Worm (Caenorhabditis elegans): Measurements from ENCODE around the gene fndc-1.

The fndc-1 gene

DNA sequence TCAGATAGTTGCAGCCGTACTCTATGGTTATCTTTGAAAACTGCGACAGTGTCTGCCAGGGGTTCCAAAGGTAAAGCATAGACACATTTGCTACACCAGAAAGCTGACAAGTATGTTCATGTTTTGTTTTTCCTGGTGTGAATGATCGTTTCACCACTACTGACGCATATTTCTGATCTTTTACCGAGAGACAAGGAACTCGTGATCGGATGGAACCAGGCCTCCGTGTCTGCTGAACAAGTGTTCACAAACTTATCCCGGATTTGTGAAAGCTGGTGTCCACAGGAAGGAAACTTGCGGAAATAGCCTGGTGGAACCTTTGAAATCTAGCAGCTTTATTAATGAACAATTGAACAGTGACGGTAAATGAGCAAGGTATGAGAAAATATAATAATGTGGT, 22.6 kb upstream of the fndc-1 start:
- TF ChIP-seq atf-7 (tag; optimal IDR thresholded peaks at IDR 0.05), result no peak
- no peak for TF ChIP-seq lag-1 (GFP tag; IDR thresholded peaks at IDR 0.05)
- TF ChIP-seq F57C9.4 (tag; optimal IDR thresholded peaks at IDR 0.05), result no peak
- no peak for TF ChIP-seq mxl-1 (tag; optimal IDR thresholded peaks at IDR 0.05)
- TF ChIP-seq F10E7.11 (tag; optimal IDR thresholded peaks at IDR 0.05), result no peak
- TF ChIP-seq chd-7 (tag; optimal IDR thresholded peaks at IDR 0.05), result no peak
- 0 out of 2 replicates have a peak, but pooled peaks have one; percentile 42 for TF ChIP-seq pbrm-1 (GFP tag; IDR thresholded peaks at IDR 0.05)
- no peak for TF ChIP-seq akir-1 (GFP tag; optimal IDR thresholded peaks at IDR 0.05)
- peak; percentile 25 for TF ChIP-seq lsl-1 (GFP tag; optimal IDR thresholded peaks at IDR 0.05)
- TF ChIP-seq ekl-4 (GFP tag; IDR thresholded peaks at IDR 0.05), result peak; percentile 64
- no peak for TF ChIP-seq Y67H2A.10 (GFP tag; conservative IDR thresholded peaks at IDR 0.05)
- TF ChIP-seq bed-2 (GFP tag; IDR thresholded peaks at IDR 0.05), result no peak
- TF ChIP-seq let-526 (GFP tag; IDR thresholded peaks at IDR 0.05), result 0 out of 2 replicates have a peak, but pooled peaks have one; percentile 20
- no peak for TF ChIP-seq rec-8 (tag; optimal IDR thresholded peaks at IDR 0.05)
- no peak for TF ChIP-seq aptf-2 (GFP tag; conservative IDR thresholded peaks at IDR 0.05)
- 0 out of 2 replicates have a peak, but pooled peaks have one; percentile 24 for TF ChIP-seq dox-1 (GFP tag; IDR thresholded peaks at IDR 0.05)
- no peak for TF ChIP-seq nhr-90 (tag; optimal IDR thresholded peaks at IDR 0.05)
- TF ChIP-seq hlh-26 (GFP tag; conservative IDR thresholded peaks at IDR 0.05), result no peak
- TF ChIP-seq repo-1 (tag; optimal IDR thresholded peaks at IDR 0.05), result no peak
- no peak for TF ChIP-seq madf-10 (tag; optimal IDR thresholded peaks at IDR 0.05)
- peak; percentile 83 for TF ChIP-seq hrde-1 (tag; optimal IDR thresholded peaks at IDR 0.05; ENCODE audit: borderline replicate concordance)
- TF ChIP-seq tbx-9 (tag; optimal IDR thresholded peaks at IDR 0.05; ENCODE audit: borderline replicate concordance), result no peak
- TF ChIP-seq lir-1 (GFP tag; conservative IDR thresholded peaks at IDR 0.05), result no peak
- TF ChIP-seq pha-4 (tag; optimal IDR thresholded peaks at IDR 0.05), result no peak
- TF ChIP-seq nhr-179 (tag; optimal IDR thresholded peaks at IDR 0.05), result no peak
- TF ChIP-seq T26A5.8 (tag; optimal IDR thresholded peaks at IDR 0.05), result no peak
- TF ChIP-seq ets-4 (GFP tag; optimal IDR thresholded peaks at IDR 0.05), result no peak
- no peak for TF ChIP-seq ceh-79 (tag; optimal IDR thresholded peaks at IDR 0.05)
- TF ChIP-seq C06A6.2 (GFP tag; conservative IDR thresholded peaks at IDR 0.05), result no peak
- TF ChIP-seq F55B11.4 (tag; optimal IDR thresholded peaks at IDR 0.05; ENCODE audit: borderline replicate concordance, insufficient read depth), result no peak
- TF ChIP-seq ccch-3 (GFP tag; optimal IDR thresholded peaks at IDR 0.05), result no peak
- TF ChIP-seq ZK185.1 (tag; optimal IDR thresholded peaks at IDR 0.05; ENCODE audit: poor library complexity, severe bottlenecking), result no peak
- TF ChIP-seq nhr-80 (tag; optimal IDR thresholded peaks at IDR 0.05), result no peak
- no peak for TF ChIP-seq ztf-28 (GFP tag; IDR thresholded peaks at IDR 0.05)
- TF ChIP-seq hsf-1 (GFP tag; IDR thresholded peaks at IDR 0.05), result 0 out of 2 replicates have a peak, but pooled peaks have one; percentile 48
- no peak for TF ChIP-seq ztf-22 (GFP tag; optimal IDR thresholded peaks at IDR 0.05)
- peak; percentile 74; the same call in 1 of the 2 replicates for TF ChIP-seq Y53G8AR.9 (GFP tag; conservative IDR thresholded peaks at IDR 0.05)
- 0 out of 2 replicates have a peak, but pooled peaks have one; percentile 37 for TF ChIP-seq ceh-40 (GFP tag; IDR thresholded peaks at IDR 0.05)
- no peak for TF ChIP-seq gei-17 (GFP tag; optimal IDR thresholded peaks at IDR 0.05)
- TF ChIP-seq F37B4.10 (GFP tag; IDR thresholded peaks at IDR 0.05), result no peak
- TF ChIP-seq T07F8.4 (tag; optimal IDR thresholded peaks at IDR 0.05), result no peak
- TF ChIP-seq B0261.1 (tag; optimal IDR thresholded peaks at IDR 0.05), result no peak
- TF ChIP-seq lin-35 (GFP tag; optimal IDR thresholded peaks at IDR 0.05), result no peak
- no peak for TF ChIP-seq mes-4 (tag; optimal IDR thresholded peaks at IDR 0.05)
- TF ChIP-seq nfya-2 (GFP tag; IDR thresholded peaks at IDR 0.05), result no peak
- no peak for TF ChIP-seq attf-5 (GFP tag; optimal IDR thresholded peaks at IDR 0.05)
- TF ChIP-seq ztf-6 (GFP tag; IDR thresholded peaks at IDR 0.05), result no peak
- peak; percentile 73 for TF ChIP-seq madf-6 (GFP tag; IDR thresholded peaks at IDR 0.05)
- peak; percentile 13 for TF ChIP-seq efl-1 (GFP tag; optimal IDR thresholded peaks at IDR 0.05)
